Worm (Caenorhabditis elegans): Measurements from ENCODE around the gene vps-35.

ce11 chrII:5913897-5914296 lies 6.3 kb downstream of the vps-35 start:
- TF ChIP-seq let-526 (GFP tag; IDR thresholded peaks at IDR 0.05) = no peak
- TF ChIP-seq ztf-3 (GFP tag; optimal IDR thresholded peaks at IDR 0.05) = no peak
- no peak for TF ChIP-seq ceh-79 (tag; optimal IDR thresholded peaks at IDR 0.05)
- no peak for TF ChIP-seq lsy-27 (tag; optimal IDR thresholded peaks at IDR 0.05; ENCODE audit: borderline replicate concordance, insufficient read depth)
- no peak for TF ChIP-seq somi-1 (GFP tag; optimal IDR thresholded peaks at IDR 0.05)
- TF ChIP-seq ceh-100 (GFP tag; IDR thresholded peaks at IDR 0.05) = no peak

Data from whole organism, young adult.